Worm (Caenorhabditis elegans): ENCODE data around the gene shc-2.

- TF ChIP-seq lsl-1 (GFP tag; optimal IDR thresholded peaks at IDR 0.05) (no peak), lag-1 (GFP tag; IDR thresholded peaks at IDR 0.05) (no peak), ztf-18 (tag; optimal IDR thresholded peaks at IDR 0.05) (no peak)
Measured at ce11 chrII:5001866-5002265, 32.9 kb downstream of the shc-2 start.
